Fruit fly (Drosophila melanogaster) whole organism, prepupa: ENCODE results near the gene CG13028.

Experiments used
- Blimp-1 ChIP-seq: fragments of 200-800 bp; sonication (Bioruptor generic); optimal IDR thresholded peaks from 3 replicates; lab custom pipeline; 2017; ENCODE audit warnings: missing biosample characterization, missing genetic modification characterization, mild to moderate bottlenecking, moderate library complexity, missing genetic modification reagents
- CG10631 ChIP-seq: fragments of 200-800 bp; sonication (Bioruptor generic); optimal IDR thresholded peaks from 2 replicates; lab custom pipeline; 2016; ENCODE audit warnings: missing biosample characterization, missing genetic modification characterization
- CG10669 ChIP-seq: fragments of 200-800 bp; sonication (Bioruptor generic); optimal IDR thresholded peaks from 3 replicates; lab custom pipeline; 2018; ENCODE audit warnings: missing biosample characterization, mild to moderate bottlenecking, missing genetic modification characterization, moderate library complexity
- CG11294 ChIP-seq: fragments of 200-800 bp; sonication (Bioruptor generic); IDR thresholded peaks from 2 replicates; pipeline ENCODE4 v1.3.6; 2022; ENCODE audit warnings: missing biosample characterization, missing genetic modification characterization
- CG16779 ChIP-seq: fragments of 200-800 bp; sonication (Bioruptor generic); optimal IDR thresholded peaks from 3 replicates; lab custom pipeline; 2017; ENCODE audit warnings: missing biosample characterization, mild to moderate bottlenecking, missing genetic modification characterization
- CG3032 ChIP-seq: fragments of 200-800 bp; optimal IDR thresholded peaks from 2 replicates; lab custom pipeline; 2019; ENCODE audit warnings: missing biosample characterization, mild to moderate bottlenecking, missing genetic modification characterization, moderate library complexity
- CG31627 ChIP-seq: fragments of 200-800 bp; sonication (Bioruptor generic); optimal IDR thresholded peaks from 3 replicates; lab custom pipeline; 2016; ENCODE audit warnings: missing biosample characterization, missing genetic modification characterization
- CG34406 ChIP-seq: fragments of 200-800 bp; sonication (Bioruptor generic); optimal IDR thresholded peaks from 3 replicates; lab custom pipeline; 2016; ENCODE audit warnings: missing biosample characterization, missing genetic modification characterization
- CG6163 ChIP-seq: fragments of 200-800 bp; sonication (Bioruptor generic); IDR thresholded peaks from 3 replicates; pipeline ENCODE4 v1.3.6; 2022; ENCODE audit warnings: missing biosample characterization, missing genetic modification characterization
- CG6276 ChIP-seq: fragments of 200-800 bp; sonication (Bioruptor generic); optimal IDR thresholded peaks from 2 replicates; lab custom pipeline; 2017; ENCODE audit warnings: missing biosample characterization, mild to moderate bottlenecking, missing genetic modification characterization
- CG6792 ChIP-seq: fragments of 200-800 bp; sonication (Bioruptor generic); optimal IDR thresholded peaks from 3 replicates; lab custom pipeline; 2016; ENCODE audit warnings: missing biosample characterization, missing genetic modification characterization
- CG6808 ChIP-seq: fragments of 200-800 bp; sonication (Bioruptor generic); optimal IDR thresholded peaks from 3 replicates; lab custom pipeline; 2017; ENCODE audit warnings: missing biosample characterization, missing genetic modification characterization, mild to moderate bottlenecking, moderate library complexity, missing genetic modification reagents
- CG6854 ChIP-seq: fragments of 200-800 bp; sonication (Bioruptor generic); optimal IDR thresholded peaks from 2 replicates; lab custom pipeline; 2017; ENCODE audit warnings: missing biosample characterization, mild to moderate bottlenecking, missing genetic modification characterization
- CG8119 ChIP-seq: fragments of 200-800 bp; sonication (Bioruptor generic); IDR thresholded peaks from 3 replicates; pipeline ENCODE4 v1.3.6; 2022; ENCODE audit warnings: missing biosample characterization, missing genetic modification characterization
- CG8319 ChIP-seq: fragments of 200-800 bp; sonication (Bioruptor generic); optimal IDR thresholded peaks from 3 replicates; lab custom pipeline; 2016; ENCODE audit warnings: missing biosample characterization, missing genetic modification characterization
- CG8632 ChIP-seq: fragments of 200-800 bp; sonication (Bioruptor generic); optimal IDR thresholded peaks from 3 replicates; lab custom pipeline; 2016; ENCODE audit warnings: missing biosample characterization, missing genetic modification characterization
- CG9139 ChIP-seq: fragments of 200-800 bp; sonication (Bioruptor generic); optimal IDR thresholded peaks from 3 replicates; lab custom pipeline; 2017; ENCODE audit warnings: missing biosample characterization, mild to moderate bottlenecking, missing genetic modification characterization
- Eip75B ChIP-seq: fragments of 200-800 bp; sonication (Bioruptor generic); optimal IDR thresholded peaks from 3 replicates; lab custom pipeline; 2016; ENCODE audit warnings: missing biosample characterization, missing genetic modification characterization
- Eip93F ChIP-seq: fragments of 200-800 bp; sonication (Bioruptor generic); optimal IDR thresholded peaks from 2 replicates; lab custom pipeline; 2016; ENCODE audit warnings: missing biosample characterization, mild to moderate bottlenecking, missing genetic modification characterization
- Ets96B ChIP-seq: fragments of 200-800 bp; optimal IDR thresholded peaks from 2 replicates; lab custom pipeline; 2019; ENCODE audit warnings: missing biosample characterization, mild to moderate bottlenecking, missing genetic modification characterization, moderate library complexity
- Gug ChIP-seq: fragments of 200-800 bp; sonication (Bioruptor generic); IDR thresholded peaks from 2 replicates; pipeline ENCODE4 v1.3.6; 2022; ENCODE audit warnings: missing biosample characterization, missing genetic modification characterization
- Hr38 ChIP-seq: sonication (Bioruptor generic); optimal IDR thresholded peaks from 2 replicates; lab custom pipeline; 2016; ENCODE audit warnings: missing biosample characterization, missing genetic modification characterization
- Hr39 ChIP-seq: fragments of 200-800 bp; sonication (Bioruptor generic); optimal IDR thresholded peaks from 2 replicates; lab custom pipeline; 2016; ENCODE audit warnings: missing biosample characterization, missing genetic modification characterization
- Hr4 ChIP-seq: fragments of 200-800 bp; sonication (Bioruptor generic); optimal IDR thresholded peaks from 3 replicates; lab custom pipeline; 2016; ENCODE audit warnings: missing biosample characterization, missing genetic modification characterization
- Lpt ChIP-seq: fragments of 200-800 bp; sonication (Bioruptor generic); optimal IDR thresholded peaks from 3 replicates; lab custom pipeline; 2016; ENCODE audit warnings: missing biosample characterization, missing genetic modification characterization
- Met ChIP-seq: fragments of 200-800 bp; sonication (Bioruptor generic); optimal IDR thresholded peaks from 3 replicates; lab custom pipeline; 2016; ENCODE audit warnings: missing biosample characterization, missing genetic modification characterization
- OdsH ChIP-seq: fragments of 200-800 bp; sonication (Bioruptor generic); optimal IDR thresholded peaks from 3 replicates; lab custom pipeline; 2016; ENCODE audit warnings: missing biosample characterization, missing genetic modification characterization
- Smox ChIP-seq: fragments of 200-800 bp; sonication (Bioruptor generic); optimal IDR thresholded peaks from 3 replicates; lab custom pipeline; 2016; ENCODE audit warnings: missing biosample characterization, missing genetic modification characterization
- Sox15 ChIP-seq: fragments of 200-800 bp; sonication (Bioruptor generic); optimal IDR thresholded peaks from 3 replicates; lab custom pipeline; 2016; ENCODE audit warnings: missing biosample characterization, missing genetic modification characterization
- achi ChIP-seq: fragments of 200-800 bp; sonication (Bioruptor generic); optimal IDR thresholded peaks from 3 replicates; lab custom pipeline; 2016; ENCODE audit warnings: missing biosample characterization, missing genetic modification characterization
- acj6 ChIP-seq: fragments of 200-800 bp; sonication (Bioruptor generic); optimal IDR thresholded peaks from 3 replicates; lab custom pipeline; 2016; ENCODE audit warnings: missing biosample characterization, missing genetic modification characterization
- cyc ChIP-seq: fragments of 200-800 bp; sonication (Bioruptor generic); optimal IDR thresholded peaks from 3 replicates; lab custom pipeline; 2016; ENCODE audit warnings: missing biosample characterization, missing genetic modification characterization
- dac ChIP-seq: fragments of 200-800 bp; sonication (Bioruptor generic); optimal IDR thresholded peaks from 2 replicates; lab custom pipeline; 2017; ENCODE audit warnings: missing biosample characterization, mild to moderate bottlenecking, missing genetic modification characterization
- dsx ChIP-seq: fragments of 200-800 bp; optimal IDR thresholded peaks from 3 replicates; lab custom pipeline; 2019; ENCODE audit warnings: missing biosample characterization, mild to moderate bottlenecking, missing genetic modification characterization, moderate library complexity; ENCODE audit not compliant: poor library complexity, severe bottlenecking
- eg ChIP-seq: fragments of 200-800 bp; sonication (Bioruptor generic); IDR thresholded peaks from 3 replicates; pipeline ENCODE4 v1.3.6; 2022; ENCODE audit warnings: missing biosample characterization, missing genetic modification characterization
- esn ChIP-seq: fragments of 200-800 bp; sonication (Bioruptor generic); optimal IDR thresholded peaks from 2 replicates; lab custom pipeline; 2016; ENCODE audit warnings: missing biosample characterization, mild to moderate bottlenecking, missing genetic modification characterization, moderate library complexity
- fd59A ChIP-seq: fragments of 200-800 bp; sonication (Bioruptor generic); optimal IDR thresholded peaks from 2 replicates; lab custom pipeline; 2017; ENCODE audit warnings: missing biosample characterization, mild to moderate bottlenecking, missing genetic modification characterization, missing genetic modification reagents
- fkh ChIP-seq: fragments of 200-800 bp; sonication (Bioruptor generic); optimal IDR thresholded peaks from 3 replicates; lab custom pipeline; 2017; ENCODE audit warnings: missing biosample characterization, mild to moderate bottlenecking, missing genetic modification characterization, moderate library complexity
- lz ChIP-seq: fragments of 200-800 bp; sonication (Bioruptor generic); optimal IDR thresholded peaks from 3 replicates; lab custom pipeline; 2016; ENCODE audit warnings: missing biosample characterization, missing genetic modification characterization
- net ChIP-seq: fragments of 200-800 bp; sonication (Bioruptor generic); optimal IDR thresholded peaks from 3 replicates; lab custom pipeline; 2016; ENCODE audit warnings: missing biosample characterization, missing genetic modification characterization
- ss ChIP-seq, 2 experiments: fragments of 200-800 bp; sonication (Bioruptor generic); optimal IDR thresholded peaks; 2 replicates in 1 of 2; 3 replicates in 1 of 2; lab custom pipeline; 2017 to 2018; ENCODE audit warnings: mild to moderate bottlenecking in 2 of 2, missing biosample characterization in 2 of 2, missing genetic modification characterization in 2 of 2, moderate library complexity in 1 of 2
- svp ChIP-seq: fragments of 200-800 bp; sonication (Bioruptor generic); peaks from one replicate; lab custom pipeline; 2016; ENCODE audit warnings: missing biosample characterization, missing genetic modification characterization
- topi ChIP-seq: fragments of 200-800 bp; sonication (Bioruptor generic); optimal IDR thresholded peaks from 3 replicates; lab custom pipeline; 2016; ENCODE audit warnings: missing biosample characterization, missing genetic modification characterization
- vri ChIP-seq: fragments of 200-800 bp; sonication (Bioruptor generic); optimal IDR thresholded peaks from 3 replicates; lab custom pipeline; 2016; ENCODE audit warnings: missing biosample characterization, mild to moderate bottlenecking, missing genetic modification characterization

CG13028 gene

dm6 chr3L:16957534-16958396, 34.7 kb downstream of the CG13028 start, which contains the start of gene Cpr73D (continued):
- TF ChIP-seq OdsH (GFP tag; lab: Kevin White, UChicago): no peak
- TF ChIP-seq CG8319 (GFP tag; lab: Kevin White, UChicago): no peak
- TF ChIP-seq lz (GFP tag; lab: Kevin White, UChicago): no peak
- no peak for TF ChIP-seq CG34406
- no peak for TF ChIP-seq CG11294 (GFP tag; lab: Robert Waterston, UW)
- no peak for TF ChIP-seq CG6808
- no peak for TF ChIP-seq dac (GFP tag; lab: Kevin White, UChicago)
- TF ChIP-seq Eip93F (GFP tag; lab: Kevin White, UChicago): no peak
- TF ChIP-seq CG9139 (GFP tag; lab: Kevin White, UChicago): no peak
- TF ChIP-seq cyc (GFP tag; lab: Kevin White, UChicago): no peak
- TF ChIP-seq CG16779 (tag; lab: Kevin White, UChicago): no peak
- TF ChIP-seq fd59A: no peak
- no peak for TF ChIP-seq CG8632
- peak; percentile 90 for TF ChIP-seq svp
- no peak for TF ChIP-seq fkh (GFP tag; lab: Kevin White, UChicago)
- no peak for TF ChIP-seq topi (GFP tag; lab: Kevin White, UChicago)
- no peak for TF ChIP-seq Sox15 (GFP tag; lab: Kevin White, UChicago)
- TF ChIP-seq CG10669 (GFP tag; lab: Kevin White, UChicago): no peak
- TF ChIP-seq Smox (GFP tag; lab: Kevin White, UChicago): no peak

dm6 chr3L:16958397-16959080, 35.5 kb downstream of the CG13028 start:
- peak; percentile 47 for TF ChIP-seq vri (GFP tag; lab: Kevin White, UChicago)
- TF ChIP-seq eg (GFP tag; lab: Robert Waterston, UW): no peak
- TF ChIP-seq fd59A: no peak
- no peak for TF ChIP-seq dsx
- TF ChIP-seq Blimp-1 (GFP tag; lab: Kevin White, UChicago): no peak
- TF ChIP-seq CG6163 (GFP tag; lab: Robert Waterston, UW): no peak
- no peak for TF ChIP-seq net (GFP tag; lab: Kevin White, UChicago)
- TF ChIP-seq svp: no peak
- TF ChIP-seq CG6808: no peak
- TF ChIP-seq, all 60 proteins: peak for 1

dm6 chr3L:16969652-16970109, 46.6 kb downstream of the CG13028 start, which contains the start of gene Exn:
TSS of gene Exn (plus strand) at chr3L:16970013.
- no peak for TF ChIP-seq Hr38 (GFP tag; lab: Kevin White, UChicago)
- TF ChIP-seq CG3032 (tag; lab: Kevin White, UChicago): no peak
- no peak for TF ChIP-seq Met
- TF ChIP-seq CG31627 (GFP tag; lab: Kevin White, UChicago): no peak
- no peak for TF ChIP-seq CG10631 (GFP tag; lab: Kevin White, UChicago)
- TF ChIP-seq CG8119: peak; percentile 42; the same call in 1 of the 3 replicates
- TF ChIP-seq Smox (GFP tag; lab: Kevin White, UChicago): no peak
- TF ChIP-seq Blimp-1 (GFP tag; lab: Kevin White, UChicago): no peak
- peak; percentile 61 for TF ChIP-seq CG6792 (GFP tag; lab: Kevin White, UChicago)
- TF ChIP-seq Hr4 (GFP tag; lab: Kevin White, UChicago): no peak
- no peak for TF ChIP-seq Eip75B (GFP tag; lab: Kevin White, UChicago)
- no peak for TF ChIP-seq acj6 (GFP tag; lab: Kevin White, UChicago)
- TF ChIP-seq CG6854 (GFP tag; lab: Kevin White, UChicago): peak; percentile 66
- no peak for TF ChIP-seq Hr39
- TF ChIP-seq Gug (GFP tag; lab: Robert Waterston, UW): no peak
- no peak for TF ChIP-seq fd59A
- no peak; the same call in 1 of the 3 replicates for TF ChIP-seq eg (GFP tag; lab: Robert Waterston, UW)
- TF ChIP-seq ss (GFP tag; optimal IDR thresholded peaks at IDR 0.05; lab: Kevin White, UChicago): no peak
- peak; percentile 99 for TF ChIP-seq svp
- peak; percentile 45 for TF ChIP-seq esn (GFP tag; lab: Kevin White, UChicago)
- TF ChIP-seq net (GFP tag; lab: Kevin White, UChicago): peak; percentile 58
- TF ChIP-seq CG34406: no peak
- no peak for TF ChIP-seq Ets96B (tag; lab: Kevin White, UChicago)
- TF ChIP-seq Lpt: no peak
- TF ChIP-seq lz (GFP tag; lab: Kevin White, UChicago): no peak
- TF ChIP-seq CG10669 (GFP tag; lab: Kevin White, UChicago): no peak
- TF ChIP-seq CG6276 (GFP tag; lab: Kevin White, UChicago): no peak
- no peak for TF ChIP-seq topi (GFP tag; lab: Kevin White, UChicago)
- TF ChIP-seq Eip93F (GFP tag; lab: Kevin White, UChicago): peak; percentile 51
- TF ChIP-seq vri (GFP tag; lab: Kevin White, UChicago): peak; percentile 59
- no peak for TF ChIP-seq achi (GFP tag; lab: Kevin White, UChicago)
